Fruit fly (Drosophila melanogaster) whole organism, embryonic: ENCODE results near the gene CG12766.
A peak's percentile ranks its signal among the peaks of the same experiment; 100 is the strongest.

Source experiments
- CG10959 ChIP-seq: fragments of 200-800 bp; sonication (Bioruptor generic); IDR thresholded peaks from 2 replicates; pipeline ENCODE4 v1.3.6; 2022; ENCODE audit warnings: missing biosample characterization, missing genetic modification characterization
- CG12219 ChIP-seq: fragments of 200-800 bp; sonication (Bioruptor generic); optimal IDR thresholded peaks from 3 replicates; lab custom pipeline; 2018; ENCODE audit warnings: missing biosample characterization, mild to moderate bottlenecking, missing genetic modification characterization
- CG12299 ChIP-seq: fragments of 200-800 bp; sonication (Bioruptor generic); optimal IDR thresholded peaks from 2 replicates; lab custom pipeline; 2018; ENCODE audit warnings: missing biosample characterization, mild to moderate bottlenecking, missing genetic modification characterization
- CG14014 ChIP-seq: fragments of 200-800 bp; sonication (Bioruptor generic); IDR thresholded peaks from 2 replicates; pipeline ENCODE4 v1.3.6; 2022; ENCODE audit warnings: missing biosample characterization, missing genetic modification characterization
- CG1603 ChIP-seq: fragments of 200-800 bp; sonication (Bioruptor generic); optimal IDR thresholded peaks from 2 replicates; lab custom pipeline; 2019; ENCODE audit warnings: missing biosample characterization, mild to moderate bottlenecking, missing genetic modification characterization, moderate library complexity
- CG17186 ChIP-seq: fragments of 200-800 bp; sonication (Bioruptor generic); optimal IDR thresholded peaks from 3 replicates; lab custom pipeline; 2017; ENCODE audit warnings: missing biosample characterization, missing genetic modification reagents, missing genetic modification characterization
- CG18476 ChIP-seq: fragments of 200-800 bp; sonication (Bioruptor generic); optimal IDR thresholded peaks from 2 replicates; lab custom pipeline; 2016; ENCODE audit warnings: missing biosample characterization, mild to moderate bottlenecking, missing genetic modification characterization
- CG2199 ChIP-seq: fragments of 200-800 bp; sonication (Bioruptor generic); IDR thresholded peaks from 3 replicates; pipeline ENCODE4 v1.3.6; 2022; ENCODE audit warnings: missing biosample characterization, missing genetic modification characterization
- CG2889 ChIP-seq: fragments of 200-800 bp; sonication (Bioruptor generic); IDR thresholded peaks from 3 replicates; pipeline ENCODE4 v1.3.6; 2022; ENCODE audit warnings: missing biosample characterization, missing genetic modification characterization
- CG31365 ChIP-seq: fragments of 200-800 bp; sonication (Bioruptor generic); optimal IDR thresholded peaks from 2 replicates; lab custom pipeline; 2018; ENCODE audit warnings: missing biosample characterization, mild to moderate bottlenecking, missing genetic modification characterization
- CG34422 ChIP-seq: fragments of 200-800 bp; sonication (Bioruptor generic); IDR thresholded peaks from 3 replicates; pipeline ENCODE4 v1.3.6; 2022; ENCODE audit warnings: missing biosample characterization, missing genetic modification characterization
- CG3838 ChIP-seq: fragments of 200-800 bp; sonication (Bioruptor generic); optimal IDR thresholded peaks from 3 replicates; lab custom pipeline; 2016; ENCODE audit warnings: missing biosample characterization, missing genetic modification characterization
- CG4282 ChIP-seq: fragments of 200-800 bp; sonication (Bioruptor generic); optimal IDR thresholded peaks from 2 replicates; lab custom pipeline; 2016; ENCODE audit warnings: missing biosample characterization, missing genetic modification characterization
- CG4617 ChIP-seq: fragments of 200-800 bp; sonication (Bioruptor generic); optimal IDR thresholded peaks from 3 replicates; lab custom pipeline; 2016; ENCODE audit warnings: missing biosample characterization, missing genetic modification characterization, borderline replicate concordance
- CG4854 ChIP-seq: fragments of 200-800 bp; sonication (Bioruptor generic); optimal IDR thresholded peaks from 2 replicates; lab custom pipeline; 2016; ENCODE audit warnings: missing biosample characterization, missing genetic modification characterization, inconsistent platforms
- CG6654 ChIP-seq: fragments of 200-800 bp; sonication (Bioruptor generic); optimal IDR thresholded peaks from 2 replicates; lab custom pipeline; 2017; ENCODE audit warnings: missing biosample characterization, mild to moderate bottlenecking, missing genetic modification characterization
- CG7839 ChIP-seq: fragments of 200-800 bp; sonication (Bioruptor generic); optimal IDR thresholded peaks from 3 replicates; lab custom pipeline; 2018; ENCODE audit warnings: missing biosample characterization, mild to moderate bottlenecking, missing genetic modification characterization, moderate library complexity
- CoRest ChIP-seq: fragments of 200-800 bp; sonication (Bioruptor generic); optimal IDR thresholded peaks from 3 replicates; lab custom pipeline; 2018; ENCODE audit warnings: missing biosample characterization, mild to moderate bottlenecking, missing genetic modification characterization, moderate library complexity
- Doc2 ChIP-seq: fragments of 200-800 bp; sonication (Bioruptor generic); IDR thresholded peaks from 2 replicates; pipeline ENCODE4 v1.3.6; 2022; ENCODE audit warnings: missing biosample characterization, missing genetic modification characterization
- E2f2 ChIP-seq: fragments of 200-800 bp; sonication (Bioruptor generic); IDR thresholded peaks from 2 replicates; pipeline ENCODE4 v1.3.6; 2022; ENCODE audit warnings: missing biosample characterization, missing genetic modification characterization
- Ets65A ChIP-seq: fragments of 200-800 bp; sonication (Bioruptor generic); peaks from one replicate; lab custom pipeline; 2016; ENCODE audit warnings: missing biosample characterization, missing genetic modification characterization
- Ets97D ChIP-seq: fragments of 200-800 bp; sonication (Bioruptor generic); optimal IDR thresholded peaks from 3 replicates; lab custom pipeline; 2016; ENCODE audit warnings: missing biosample characterization, missing genetic modification characterization
- Fer3 ChIP-seq: fragments of 200-800 bp; sonication (Bioruptor generic); optimal IDR thresholded peaks from 2 replicates; lab custom pipeline; 2018; ENCODE audit warnings: missing biosample characterization, mild to moderate bottlenecking, missing genetic modification characterization, moderate library complexity
- Gug ChIP-seq: fragments of 200-800 bp; sonication (Bioruptor generic); IDR thresholded peaks from 4 replicates; pipeline ENCODE4 v1.3.6; 2022; ENCODE audit warnings: missing biosample characterization, missing genetic modification characterization
- HHEX ChIP-seq: fragments of 200-800 bp; sonication (Bioruptor generic); optimal IDR thresholded peaks from 3 replicates; lab custom pipeline; 2017; ENCODE audit warnings: missing biosample characterization, mild to moderate bottlenecking, missing genetic modification characterization, missing genetic modification reagents
- HLH54F ChIP-seq: fragments of 200-800 bp; sonication (Bioruptor generic); optimal IDR thresholded peaks from 3 replicates; lab custom pipeline; 2016; ENCODE audit warnings: missing biosample characterization, missing genetic modification characterization
- Hr39 ChIP-seq: fragments of >200 bp; optimal IDR thresholded peaks from 2 replicates; lab custom pipeline; 2017
- Max ChIP-seq: fragments of 200-800 bp; sonication (Bioruptor generic); optimal IDR thresholded peaks from 2 replicates; lab custom pipeline; 2016; ENCODE audit warnings: missing biosample characterization, mild to moderate bottlenecking, missing genetic modification characterization
- Meics ChIP-seq: fragments of 200-800 bp; sonication (Bioruptor generic); optimal IDR thresholded peaks from 2 replicates; lab custom pipeline; 2017; ENCODE audit warnings: missing biosample characterization, mild to moderate bottlenecking, missing genetic modification characterization
- NFAT ChIP-seq: fragments of 200-800 bp; sonication (Bioruptor generic); IDR thresholded peaks from 2 replicates; pipeline ENCODE4 v1.3.6; 2022; ENCODE audit warnings: missing biosample characterization, missing genetic modification characterization
- Nf-YC ChIP-seq: fragments of 200-800 bp; optimal IDR thresholded peaks from 3 replicates; lab custom pipeline; 2019; ENCODE audit warnings: missing biosample characterization, mild to moderate bottlenecking, missing genetic modification characterization, moderate library complexity
- NfI ChIP-seq: fragments of 200-800 bp; sonication (Bioruptor generic); optimal IDR thresholded peaks from 3 replicates; lab custom pipeline; 2018; ENCODE audit warnings: missing biosample characterization, mild to moderate bottlenecking, missing genetic modification characterization, moderate library complexity
- Oli ChIP-seq: fragments of 200-800 bp; sonication (Bioruptor generic); optimal IDR thresholded peaks from 2 replicates; lab custom pipeline; 2018; ENCODE audit warnings: missing biosample characterization, mild to moderate bottlenecking, missing genetic modification characterization, moderate library complexity
- Ptx1 ChIP-seq: fragments of 200-800 bp; sonication (Bioruptor generic); IDR thresholded peaks from 2 replicates; pipeline ENCODE4 v1.3.6; 2022; ENCODE audit warnings: missing biosample characterization, missing genetic modification characterization
- Ravus ChIP-seq: fragments of 200-800 bp; sonication (Bioruptor generic); IDR thresholded peaks from 2 replicates; pipeline ENCODE4 v1.3.6; 2022; ENCODE audit warnings: missing biosample characterization, missing genetic modification characterization
- Xbp1 ChIP-seq: fragments of 200-800 bp; sonication (Bioruptor generic); optimal IDR thresholded peaks from 3 replicates; lab custom pipeline; 2016; ENCODE audit warnings: missing biosample characterization, mild to moderate bottlenecking, missing genetic modification characterization
- bab2 ChIP-seq: fragments of 200-800 bp; sonication (Bioruptor generic); optimal IDR thresholded peaks from 2 replicates; lab custom pipeline; 2016; ENCODE audit warnings: missing biosample characterization, missing genetic modification characterization
- cad ChIP-seq: fragments of >200 bp; optimal IDR thresholded peaks from 2 replicates; lab custom pipeline; 2017; ENCODE audit warnings: missing biosample characterization, missing genetic modification characterization
- cato ChIP-seq: fragments of 200-800 bp; sonication (Bioruptor generic); optimal IDR thresholded peaks from 2 replicates; lab custom pipeline; 2016; ENCODE audit warnings: missing biosample characterization, missing genetic modification characterization, borderline replicate concordance
- dm ChIP-seq: fragments of 200-800 bp; sonication (Bioruptor generic); optimal IDR thresholded peaks from 3 replicates; lab custom pipeline; 2016; ENCODE audit warnings: missing biosample characterization, missing genetic modification characterization
- dysf ChIP-seq: fragments of 200-800 bp; sonication (Bioruptor generic); IDR thresholded peaks from 3 replicates; pipeline ENCODE4 v1.3.6; 2022; ENCODE audit warnings: missing biosample characterization, missing genetic modification characterization
- eve ChIP-seq, 2 experiments: fragments of >200 bp; optimal IDR thresholded peaks; 2 replicates each; lab custom pipeline; 2017; ENCODE audit warnings: missing biosample characterization in 2 of 2, missing genetic modification characterization in 2 of 2
- gcm ChIP-seq: fragments of 200-800 bp; sonication (Bioruptor generic); optimal IDR thresholded peaks from 2 replicates; lab custom pipeline; 2019; ENCODE audit warnings: missing biosample characterization, mild to moderate bottlenecking, missing genetic modification characterization, moderate library complexity
- hth ChIP-seq: fragments of >200 bp; optimal IDR thresholded peaks from 2 replicates; lab custom pipeline; 2017; ENCODE audit warnings: inconsistent platforms
- onecut ChIP-seq: fragments of 200-800 bp; sonication (Bioruptor generic); IDR thresholded peaks from 2 replicates; pipeline ENCODE4 v1.3.6; 2022; ENCODE audit warnings: missing biosample characterization, missing genetic modification characterization
- peb ChIP-seq: fragments of 200-800 bp; sonication (Bioruptor generic); IDR thresholded peaks from 2 replicates; pipeline ENCODE4 v1.3.6; 2022; ENCODE audit warnings: missing biosample characterization, missing genetic modification characterization
- psq ChIP-seq: fragments of 200-800 bp; sonication (Bioruptor generic); optimal IDR thresholded peaks from 2 replicates; lab custom pipeline; 2017; ENCODE audit warnings: missing biosample characterization, missing genetic modification characterization
- row ChIP-seq: fragments of 200-800 bp; sonication (Bioruptor generic); IDR thresholded peaks from 3 replicates; pipeline ENCODE4 v1.3.6; 2022; ENCODE audit warnings: missing biosample characterization, missing genetic modification characterization
- sc ChIP-seq, 3 experiments: fragments of >200 bp in 2 of 3; fragments of 200-800 bp in 1 of 3; sonication (Bioruptor generic) in 1 of 3; optimal IDR thresholded peaks; 2 replicates in 2 of 3; 3 replicates in 1 of 3; lab custom pipeline; 2017; ENCODE audit warnings: mild to moderate bottlenecking in 1 of 3, missing biosample characterization in 1 of 3, missing genetic modification characterization in 1 of 3, missing genetic modification reagents in 1 of 3
- seq ChIP-seq: fragments of 200-800 bp; sonication (Bioruptor generic); IDR thresholded peaks from 2 replicates; pipeline ENCODE4 v1.3.6; 2022; ENCODE audit warnings: missing biosample characterization, missing genetic modification characterization
- stc ChIP-seq: fragments of 200-800 bp; sonication (Bioruptor generic); IDR thresholded peaks from 2 replicates; pipeline ENCODE4 v1.3.6; 2022; ENCODE audit warnings: missing biosample characterization, missing genetic modification characterization
- sug ChIP-seq: fragments of 200-800 bp; optimal IDR thresholded peaks from 2 replicates; lab custom pipeline; 2019; ENCODE audit warnings: missing biosample characterization, mild to moderate bottlenecking, missing genetic modification characterization, moderate library complexity
- z ChIP-seq: fragments of 200-800 bp; sonication (Bioruptor generic); IDR thresholded peaks from 3 replicates; pipeline ENCODE4 v1.3.6; 2022; ENCODE audit warnings: missing biosample characterization, missing genetic modification characterization

Gene CG12766

DNA sequence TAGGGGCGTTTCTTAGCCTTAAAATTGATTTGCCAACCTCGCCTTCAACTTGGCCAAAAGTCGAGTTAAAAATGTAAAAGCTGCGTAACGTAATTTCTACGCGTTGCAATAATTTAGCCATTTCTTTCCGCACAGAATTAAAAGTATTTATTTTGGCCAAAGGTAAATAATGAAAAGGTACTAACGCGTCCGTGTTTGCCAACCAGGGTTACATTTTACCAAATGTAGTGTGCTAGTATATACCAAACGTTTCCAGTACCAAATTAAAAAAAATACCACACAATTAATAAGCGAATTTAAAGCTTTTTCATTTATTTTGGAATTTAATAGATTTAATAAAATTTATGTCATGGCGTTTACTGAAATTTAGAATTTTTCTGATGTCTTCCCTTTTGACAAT, 40.9 kb downstream of the CG12766 start, which contains the start of gene Ccz1 (continued):
- no peak for TF ChIP-seq CG10959
- peak; percentile 51 for TF ChIP-seq Xbp1 (GFP tag; lab: Kevin White, UChicago)
- peak; percentile 68 for TF ChIP-seq HHEX (GFP tag; lab: Kevin White, UChicago)
- TF ChIP-seq bab2, result peak; percentile 88
- no peak for TF ChIP-seq peb (GFP tag; lab: Robert Waterston, UW)
- no peak for TF ChIP-seq row
- TF ChIP-seq sc (optimal IDR thresholded peaks at IDR 0.05; lab: Kevin White, UChicago), result no peak
- TF ChIP-seq sc (GFP tag; optimal IDR thresholded peaks at IDR 0.05; lab: Kevin White, UChicago), result peak; percentile 59
- peak; percentile 64 for TF ChIP-seq Ets97D
- no peak for TF ChIP-seq CG34422
- no peak for TF ChIP-seq Doc2 (GFP tag; lab: Robert Waterston, UW)
- no peak for TF ChIP-seq Oli (tag; lab: Kevin White, UChicago)
- TF ChIP-seq Meics (GFP tag; lab: Kevin White, UChicago), result peak; percentile 64
- no peak for TF ChIP-seq z
- TF ChIP-seq cato (GFP tag; lab: Kevin White, UChicago), result peak; percentile 72
- peak; percentile 54 for TF ChIP-seq CG18476 (GFP tag; lab: Kevin White, UChicago)
- TF ChIP-seq CG4617, result peak; percentile 89
- peak; percentile 61 for TF ChIP-seq psq (GFP tag; lab: Kevin White, UChicago)
- TF ChIP-seq stc (GFP tag; lab: Robert Waterston, UW), result no peak
- TF ChIP-seq cad (GFP tag; lab: Kevin White, UChicago), result no peak
- peak; percentile 70 for TF ChIP-seq CG4854 (GFP tag; lab: Kevin White, UChicago)
- peak; percentile 21 for TF ChIP-seq CG4282 (GFP tag; lab: Kevin White, UChicago)
- no peak for TF ChIP-seq CG12219 (GFP tag; lab: Kevin White, UChicago)
- peak; percentile 51 for TF ChIP-seq CG7839 (tag; lab: Kevin White, UChicago)
- TF ChIP-seq eve (GFP tag; optimal IDR thresholded peaks at IDR 0.05; lab: Kevin White, UChicago), result no peak
- peak; percentile 52 for TF ChIP-seq sug (tag; lab: Kevin White, UChicago)
- no peak for TF ChIP-seq NFAT (GFP tag; lab: Robert Waterston, UW)
- peak; percentile 63 for TF ChIP-seq CG17186 (GFP tag; lab: Kevin White, UChicago)
- peak; percentile 12 for TF ChIP-seq gcm (GFP tag; lab: Kevin White, UChicago)
- peak; percentile 57 for TF ChIP-seq onecut (GFP tag; lab: Robert Waterston, UW)
- peak; percentile 28; the same call in 1 of the 4 replicates for TF ChIP-seq Gug
- TF ChIP-seq Ptx1 (GFP tag; lab: Robert Waterston, UW), result no peak
- TF ChIP-seq Hr39 (lab: Kevin White, UChicago), result no peak
- TF ChIP-seq CG12299 (tag; lab: Kevin White, UChicago), result peak; percentile 35
- peak; percentile 67 for TF ChIP-seq Max (GFP tag; lab: Kevin White, UChicago)
- no peak for TF ChIP-seq CG14014 (GFP tag; lab: Robert Waterston, UW)
- peak; percentile 65 for TF ChIP-seq NfI (GFP tag; lab: Kevin White, UChicago)
- no peak for TF ChIP-seq CG6654 (GFP tag; lab: Kevin White, UChicago)
- TF ChIP-seq dysf (GFP tag; lab: Robert Waterston, UW), result no peak
- peak; percentile 66 for TF ChIP-seq HLH54F
- peak; percentile 77 for TF ChIP-seq CG1603 (tag; lab: Kevin White, UChicago)
- TF ChIP-seq E2f2 (GFP tag; lab: Robert Waterston, UW), result no peak
- no peak for TF ChIP-seq CG31365 (tag; lab: Kevin White, UChicago)
- TF ChIP-seq dm, result peak; percentile 43
- no peak for TF ChIP-seq Ravus
- TF ChIP-seq Ets65A (GFP tag; lab: Kevin White, UChicago), result peak; percentile 84
- TF ChIP-seq hth (lab: Kevin White, UChicago), result no peak
- no peak for TF ChIP-seq CG2199 (GFP tag; lab: Robert Waterston, UW)
- peak; percentile 71 for TF ChIP-seq CoRest (tag; lab: Kevin White, UChicago)
- TF ChIP-seq CG3838 (GFP tag; lab: Kevin White, UChicago), result peak; percentile 54
- no peak for TF ChIP-seq seq
- no peak for TF ChIP-seq CG2889 (GFP tag; lab: Robert Waterston, UW)
- TF ChIP-seq Fer3 (tag; lab: Kevin White, UChicago), result peak; percentile 59
- peak; percentile 13 for TF ChIP-seq Nf-YC (tag; lab: Kevin White, UChicago)
